Fruit fly (Drosophila melanogaster) whole organism, embryonic: ENCODE data around the gene bma.

Source experiments
- CG11247 ChIP-seq: fragments of 200-800 bp; sonication (Bioruptor generic); IDR thresholded peaks from 2 replicates; pipeline ENCODE4 v1.3.6; 2022; ENCODE audit warnings: missing biosample characterization, missing genetic modification characterization
- CG14014 ChIP-seq: fragments of 200-800 bp; sonication (Bioruptor generic); IDR thresholded peaks from 2 replicates; pipeline ENCODE4 v1.3.6; 2022; ENCODE audit warnings: missing biosample characterization, missing genetic modification characterization
- CG14710 ChIP-seq: fragments of 200-800 bp; sonication (Bioruptor generic); optimal IDR thresholded peaks from 3 replicates; lab custom pipeline; 2019; ENCODE audit warnings: missing biosample characterization, mild to moderate bottlenecking, missing genetic modification characterization, moderate library complexity
- CG15479 ChIP-seq: fragments of 200-800 bp; sonication (Bioruptor generic); optimal IDR thresholded peaks from 3 replicates; lab custom pipeline; 2019; ENCODE audit warnings: missing biosample characterization, mild to moderate bottlenecking, missing genetic modification characterization, moderate library complexity
- CG16813 ChIP-seq: fragments of 200-800 bp; sonication (Bioruptor generic); IDR thresholded peaks from 3 replicates; pipeline ENCODE4 v1.3.6; 2022; ENCODE audit warnings: missing biosample characterization, missing genetic modification characterization; ENCODE audit not compliant: partially characterized antibody
- CG2889 ChIP-seq: fragments of 200-800 bp; sonication (Bioruptor generic); IDR thresholded peaks from 3 replicates; pipeline ENCODE4 v1.3.6; 2022; ENCODE audit warnings: missing biosample characterization, missing genetic modification characterization
- CG30431 ChIP-seq: fragments of 200-800 bp; sonication (Bioruptor generic); optimal IDR thresholded peaks from 2 replicates; lab custom pipeline; 2017; ENCODE audit warnings: missing biosample characterization, missing genetic modification characterization
- CG32772 ChIP-seq: fragments of 200-800 bp; sonication (Bioruptor generic); IDR thresholded peaks from 2 replicates; pipeline ENCODE4 v1.3.6; 2022; ENCODE audit warnings: missing biosample characterization, missing genetic modification characterization
- CG3407 ChIP-seq: fragments of 200-800 bp; sonication (Bioruptor generic); optimal IDR thresholded peaks from 2 replicates; lab custom pipeline; 2018; ENCODE audit warnings: missing biosample characterization, mild to moderate bottlenecking, missing genetic modification characterization
- CG4360 ChIP-seq: fragments of 200-800 bp; sonication (Bioruptor generic); IDR thresholded peaks from 2 replicates; pipeline ENCODE4 v1.3.6; 2022; ENCODE audit warnings: missing biosample characterization, missing genetic modification characterization
- CG6689 ChIP-seq: fragments of 200-800 bp; sonication (Bioruptor generic); IDR thresholded peaks from 2 replicates; pipeline ENCODE4 v1.3.6; 2022; ENCODE audit warnings: missing biosample characterization, missing genetic modification characterization
- CG7928 ChIP-seq: fragments of 200-800 bp; sonication (Bioruptor generic); optimal IDR thresholded peaks from 2 replicates; lab custom pipeline; 2017; ENCODE audit warnings: missing biosample characterization, mild to moderate bottlenecking, missing genetic modification characterization
- CG7987 ChIP-seq: fragments of 200-800 bp; sonication (Bioruptor generic); optimal IDR thresholded peaks from 2 replicates; lab custom pipeline; 2018; ENCODE audit warnings: missing biosample characterization, mild to moderate bottlenecking, missing genetic modification characterization, moderate library complexity
- CG8388 ChIP-seq: fragments of 200-800 bp; sonication (Bioruptor generic); optimal IDR thresholded peaks from 2 replicates; lab custom pipeline; 2019; ENCODE audit warnings: missing biosample characterization, mild to moderate bottlenecking, missing genetic modification characterization, moderate library complexity
- CG9727 ChIP-seq: fragments of 200-800 bp; sonication (Bioruptor generic); optimal IDR thresholded peaks from 3 replicates; lab custom pipeline; 2017; ENCODE audit warnings: missing biosample characterization, mild to moderate bottlenecking, missing genetic modification characterization
- Dip3 ChIP-seq: fragments of 200-800 bp; sonication (Bioruptor generic); optimal IDR thresholded peaks from 3 replicates; lab custom pipeline; 2016; ENCODE audit warnings: missing biosample characterization, missing genetic modification characterization
- E2f2 ChIP-seq: fragments of 200-800 bp; sonication (Bioruptor generic); IDR thresholded peaks from 2 replicates; pipeline ENCODE4 v1.3.6; 2022; ENCODE audit warnings: missing biosample characterization, missing genetic modification characterization
- Ets97D ChIP-seq: fragments of 200-800 bp; sonication (Bioruptor generic); optimal IDR thresholded peaks from 3 replicates; lab custom pipeline; 2016; ENCODE audit warnings: missing biosample characterization, missing genetic modification characterization
- Fer1 ChIP-seq: fragments of 200-800 bp; sonication (Bioruptor generic); optimal IDR thresholded peaks from 2 replicates; lab custom pipeline; 2017; ENCODE audit warnings: missing biosample characterization, mild to moderate bottlenecking, missing genetic modification characterization
- H15 ChIP-seq: fragments of 200-800 bp; sonication (Bioruptor generic); IDR thresholded peaks from 3 replicates; pipeline ENCODE4 v1.3.6; 2022; ENCODE audit warnings: missing biosample characterization, missing genetic modification characterization
- HLH4C ChIP-seq: fragments of 200-800 bp; sonication (Bioruptor generic); IDR thresholded peaks from 3 replicates; pipeline ENCODE4 v1.3.6; 2022; ENCODE audit warnings: missing biosample characterization, missing genetic modification characterization; ENCODE audit not compliant: partially characterized antibody
- Hand ChIP-seq: fragments of 200-800 bp; sonication (Bioruptor generic); optimal IDR thresholded peaks from 2 replicates; lab custom pipeline; 2017; ENCODE audit warnings: mild to moderate bottlenecking, missing biosample characterization, missing genetic modification reagents, missing genetic modification characterization
- Hr39 ChIP-seq: fragments of >200 bp; optimal IDR thresholded peaks from 2 replicates; lab custom pipeline; 2017
- Mad ChIP-seq: fragments of 200-800 bp; sonication (Bioruptor generic); optimal IDR thresholded peaks from 2 replicates; lab custom pipeline; 2016; ENCODE audit warnings: missing biosample characterization, missing genetic modification characterization
- Nf-YB ChIP-seq: fragments of 200-800 bp; sonication (Bioruptor generic); optimal IDR thresholded peaks from 3 replicates; lab custom pipeline; 2019; ENCODE audit warnings: missing biosample characterization, mild to moderate bottlenecking, missing genetic modification characterization, moderate library complexity
- Sin3A ChIP-seq: fragments of >200 bp; optimal IDR thresholded peaks from 2 replicates; lab custom pipeline; 2018
- Sry-β ChIP-seq: fragments of 200-800 bp; sonication (Bioruptor generic); optimal IDR thresholded peaks from 2 replicates; lab custom pipeline; 2018; ENCODE audit warnings: missing biosample characterization, mild to moderate bottlenecking, missing genetic modification characterization, moderate library complexity
- Vsx1 ChIP-seq: fragments of 200-800 bp; sonication (Bioruptor generic); optimal IDR thresholded peaks from 2 replicates; lab custom pipeline; 2017; ENCODE audit warnings: missing biosample characterization, mild to moderate bottlenecking, missing genetic modification characterization, missing genetic modification reagents
- Xbp1 ChIP-seq: fragments of 200-800 bp; sonication (Bioruptor generic); optimal IDR thresholded peaks from 3 replicates; lab custom pipeline; 2016; ENCODE audit warnings: missing biosample characterization, mild to moderate bottlenecking, missing genetic modification characterization
- ac ChIP-seq: fragments of 200-800 bp; sonication (Bioruptor generic); optimal IDR thresholded peaks from 3 replicates; lab custom pipeline; 2017; ENCODE audit warnings: missing biosample characterization, mild to moderate bottlenecking, missing genetic modification characterization
- bsh ChIP-seq, 2 experiments: fragments of 200-800 bp; sonication (Bioruptor generic); optimal IDR thresholded peaks; 2 replicates each; lab custom pipeline; 2017 to 2018; ENCODE audit warnings: mild to moderate bottlenecking in 2 of 2, missing biosample characterization in 2 of 2, missing genetic modification characterization in 2 of 2, moderate library complexity in 1 of 2
- gfzf ChIP-seq: fragments of 200-800 bp; sonication (Bioruptor generic); optimal IDR thresholded peaks from 2 replicates; lab custom pipeline; 2016; ENCODE audit warnings: missing biosample characterization, mild to moderate bottlenecking, missing genetic modification characterization, moderate library complexity
- grau ChIP-seq: fragments of 200-800 bp; optimal IDR thresholded peaks from 3 replicates; lab custom pipeline; 2019; ENCODE audit warnings: missing biosample characterization, mild to moderate bottlenecking, missing genetic modification characterization, moderate library complexity
- gt ChIP-seq: fragments of 200-800 bp; sonication (Bioruptor generic); IDR thresholded peaks from 2 replicates; pipeline ENCODE4 v1.3.6; 2022; ENCODE audit warnings: missing biosample characterization, missing genetic modification characterization
- insv ChIP-seq, 2 experiments: fragments of 200-800 bp; sonication (Bioruptor generic); optimal IDR thresholded peaks; 3 replicates each; lab custom pipeline; 2016 to 2018; ENCODE audit warnings: missing biosample characterization in 2 of 2, missing genetic modification characterization in 2 of 2
- lbe ChIP-seq: fragments of 200-800 bp; sonication (Bioruptor generic); optimal IDR thresholded peaks from 2 replicates; lab custom pipeline; 2016; ENCODE audit warnings: missing biosample characterization, mild to moderate bottlenecking, missing genetic modification characterization
- lilli ChIP-seq: fragments of 200-800 bp; sonication (Bioruptor generic); optimal IDR thresholded peaks from 3 replicates; lab custom pipeline; 2016; ENCODE audit warnings: missing biosample characterization, missing genetic modification characterization
- mld ChIP-seq: fragments of 200-800 bp; sonication (Bioruptor generic); IDR thresholded peaks from 3 replicates; pipeline ENCODE4 v1.3.6; 2022; ENCODE audit warnings: missing biosample characterization, missing genetic modification characterization; ENCODE audit not compliant: partially characterized antibody
- ranshi ChIP-seq: fragments of 200-800 bp; sonication (Bioruptor generic); IDR thresholded peaks from 2 replicates; pipeline ENCODE4 v1.3.6; 2022; ENCODE audit warnings: missing biosample characterization, missing genetic modification characterization
- rib ChIP-seq: fragments of 200-800 bp; sonication (Bioruptor generic); IDR thresholded peaks from 2 replicates; pipeline ENCODE4 v1.3.6; 2022; ENCODE audit warnings: missing biosample characterization, missing genetic modification characterization
- run ChIP-seq: fragments of 200-800 bp; sonication (Bioruptor generic); optimal IDR thresholded peaks from 3 replicates; lab custom pipeline; 2018; ENCODE audit warnings: missing biosample characterization, mild to moderate bottlenecking, missing genetic modification characterization
- sens-2 ChIP-seq: fragments of 200-800 bp; sonication (Bioruptor generic); IDR thresholded peaks from 2 replicates; pipeline ENCODE4 v1.3.6; 2022; ENCODE audit warnings: missing biosample characterization, missing genetic modification characterization
- sim ChIP-seq: fragments of 200-800 bp; sonication (Bioruptor generic); IDR thresholded peaks from 2 replicates; pipeline ENCODE4 v1.3.6; 2022; ENCODE audit warnings: missing biosample characterization, missing genetic modification characterization
- slp2 ChIP-seq: fragments of 200-800 bp; sonication (Bioruptor generic); optimal IDR thresholded peaks from 2 replicates; lab custom pipeline; 2016; ENCODE audit warnings: missing biosample characterization, missing genetic modification characterization
- sob ChIP-seq: fragments of 200-800 bp; sonication (Bioruptor generic); IDR thresholded peaks from 2 replicates; pipeline ENCODE4 v1.3.6; 2022; ENCODE audit warnings: missing biosample characterization, missing genetic modification characterization
- sqz ChIP-seq: fragments of 200-800 bp; sonication (Bioruptor generic); optimal IDR thresholded peaks from 3 replicates; lab custom pipeline; 2018; ENCODE audit warnings: missing biosample characterization, mild to moderate bottlenecking, missing genetic modification characterization
- toy ChIP-seq: fragments of 200-800 bp; sonication (Bioruptor generic); IDR thresholded peaks from 2 replicates; pipeline ENCODE4 v1.3.6; 2022; ENCODE audit warnings: missing biosample characterization, missing genetic modification characterization
- vnd ChIP-seq: fragments of 200-800 bp; sonication (Bioruptor generic); IDR thresholded peaks from 3 replicates; pipeline ENCODE4 v1.3.6; 2022; ENCODE audit warnings: missing biosample characterization, missing genetic modification characterization; ENCODE audit not compliant: partially characterized antibody
- zen ChIP-seq: fragments of 200-800 bp; sonication (Bioruptor generic); optimal IDR thresholded peaks from 3 replicates; lab custom pipeline; 2018; ENCODE audit warnings: missing biosample characterization, mild to moderate bottlenecking, missing genetic modification characterization, moderate library complexity
- zfh2 ChIP-seq: fragments of 200-800 bp; sonication (Bioruptor generic); optimal IDR thresholded peaks from 2 replicates; lab custom pipeline; 2016; ENCODE audit warnings: missing biosample characterization, missing genetic modification characterization

Gene bma

DNA sequence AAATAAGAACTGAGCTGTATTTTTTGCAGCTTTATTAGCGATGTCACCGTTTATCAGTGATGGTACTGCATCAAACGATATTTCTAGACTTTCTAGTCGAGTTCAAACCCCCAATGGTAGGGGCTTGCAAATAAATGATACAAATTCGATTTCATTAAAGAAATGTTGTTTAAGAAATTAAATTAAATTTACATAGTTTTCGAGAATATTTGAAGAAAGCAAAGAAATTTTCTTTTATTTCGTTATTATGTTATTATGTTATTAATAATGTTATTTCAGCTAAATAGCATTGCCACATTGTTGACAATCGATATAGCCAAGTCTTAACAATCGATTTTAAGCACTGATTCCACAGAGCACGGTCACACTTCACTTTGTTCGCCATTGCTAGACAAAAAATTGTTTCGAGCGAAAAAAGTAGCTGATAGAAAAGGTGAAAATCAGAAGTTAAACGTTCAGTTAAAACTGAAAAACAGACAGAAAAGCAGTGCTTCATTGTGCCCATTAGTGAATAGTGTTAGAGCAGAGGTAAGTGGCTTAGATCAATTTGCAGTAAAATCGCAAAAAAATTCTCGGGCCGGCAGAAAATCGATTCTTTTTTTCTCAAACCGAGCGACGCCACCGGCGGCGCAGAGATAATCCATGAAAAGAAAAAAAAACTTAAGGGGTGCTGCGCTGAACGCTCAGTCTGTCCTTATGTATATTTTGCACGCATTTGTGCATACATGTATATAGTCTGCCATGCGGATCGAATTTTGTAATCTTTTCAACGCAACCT lies 43.5 kb upstream of the bma start, which contains the start of the genes iPLA2-VIA and Ciz1 (continued):
- TF ChIP-seq gt (GFP tag; lab: Robert Waterston, UW) (no peak), zen (tag; lab: Kevin White, UChicago) (peak; percentile 48), CG4360 (GFP tag; lab: Robert Waterston, UW) (no peak), lilli (GFP tag; lab: Kevin White, UChicago) (peak; percentile 7), Dip3 (GFP tag; lab: Kevin White, UChicago) (no peak), CG16813 (GFP tag; lab: Robert Waterston, UW) (peak; percentile 81; the same call in 2 of the 3 replicates), E2f2 (GFP tag; lab: Robert Waterston, UW) (no peak), slp2 (GFP tag; lab: Kevin White, UChicago) (no peak), mld (GFP tag; lab: Robert Waterston, UW) (peak; percentile 32; the same call in 1 of the 3 replicates), Sry-β (GFP tag; lab: Kevin White, UChicago) (peak; percentile 4), grau (tag; lab: Kevin White, UChicago) (no peak), HLH4C (GFP tag; lab: Robert Waterston, UW) (peak; percentile 68), Ets97D (peak; percentile 62), CG11247 (GFP tag; lab: Robert Waterston, UW) (no peak), zfh2 (GFP tag; lab: Kevin White, UChicago) (peak; percentile 15), CG8388 (no peak), ac (no peak), sob (peak; percentile 22; the same call in 1 of the 2 replicates), rib (GFP tag; lab: Robert Waterston, UW) (no peak), lbe (peak; percentile 3), CG30431 (GFP tag; lab: Kevin White, UChicago) (no peak), CG9727 (GFP tag; lab: Kevin White, UChicago) (peak; percentile 23), Hand (GFP tag; lab: Kevin White, UChicago) (no peak), sim (no peak), CG32772 (GFP tag; lab: Robert Waterston, UW) (no peak), insv (GFP tag; optimal IDR thresholded peaks at IDR 0.05; lab: Kevin White, UChicago) (peak in 1 of 2 experiments; percentile 14), CG7928 (no peak), run (no peak), vnd (GFP tag; lab: Robert Waterston, UW) (peak; percentile 74), CG7987 (no peak), Sin3A (peak; percentile 93), CG14710 (peak; percentile 90), Mad (GFP tag; lab: Kevin White, UChicago) (no peak), Vsx1 (GFP tag; lab: Kevin White, UChicago) (no peak), toy (no peak), bsh (GFP tag; optimal IDR thresholded peaks at IDR 0.05; lab: Kevin White, UChicago) (no peak), CG6689 (GFP tag; lab: Robert Waterston, UW) (no peak), CG14014 (GFP tag; lab: Robert Waterston, UW) (no peak), Fer1 (GFP tag; lab: Kevin White, UChicago) (no peak), sens-2 (GFP tag; lab: Robert Waterston, UW) (no peak), CG3407 (no peak), CG2889 (no peak), Hr39 (no peak), ranshi (GFP tag; lab: Robert Waterston, UW) (no peak), CG15479 (no peak), gfzf (GFP tag; lab: Kevin White, UChicago) (peak; percentile 67), Nf-YB (GFP tag; lab: Kevin White, UChicago) (no peak), sqz (GFP tag; lab: Kevin White, UChicago) (peak; percentile 84), H15 (no peak), Xbp1 (GFP tag; lab: Kevin White, UChicago) (peak; percentile 48)
